Worm (Caenorhabditis elegans) whole organism, L2 larva: ENCODE measurements around the gene ZK1240.3.
A peak's percentile ranks its signal among the peaks of the same experiment; 100 is the strongest.

Experiments
- C34F6.9 ChIP-seq: fragments of 150-350 bp; optimal IDR thresholded peaks from 2 replicates; lab custom pipeline; 2014; ENCODE audit warnings: missing biosample characterization, missing genetic modification characterization
- Y55F3AM.14 ChIP-seq: fragments of 200-800 bp; sonication (Bioruptor generic); optimal IDR thresholded peaks from 2 replicates; lab custom pipeline; 2018; ENCODE audit warnings: mild to moderate bottlenecking, missing genetic modification characterization, missing compliant biosample characterization
- ZK546.5 ChIP-seq: sonication (generic microtip); optimal IDR thresholded peaks from 2 replicates; lab custom pipeline; 2017; ENCODE audit warnings: missing biosample characterization, missing genetic modification characterization
- alr-1 ChIP-seq: fragments of 150-350 bp; optimal IDR thresholded peaks from 2 replicates; lab custom pipeline; 2014; ENCODE audit warnings: missing biosample characterization, missing genetic modification characterization
- aly-2 ChIP-seq: fragments of 150-350 bp; optimal IDR thresholded peaks from 2 replicates; lab custom pipeline; 2014; ENCODE audit warnings: missing biosample characterization, missing genetic modification characterization
- ama-1 ChIP-seq: fragments of 150-350 bp; optimal IDR thresholded peaks from 2 replicates; lab custom pipeline; 2018; ENCODE audit warnings: inconsistent platforms
- blmp-1 ChIP-seq: sonication (generic microtip); optimal IDR thresholded peaks from 2 replicates; lab custom pipeline; 2017; ENCODE audit warnings: missing genetic modification characterization, mild to moderate bottlenecking, missing compliant biosample characterization, antibody characterized with exemption, moderate library complexity; ENCODE audit not compliant: insufficient read depth
- ceh-16 ChIP-seq: fragments of 150-350 bp; optimal IDR thresholded peaks from 2 replicates; lab custom pipeline; 2014; ENCODE audit warnings: missing biosample characterization, missing genetic modification characterization
- crh-2 ChIP-seq: sonication (generic microtip); optimal IDR thresholded peaks from 2 replicates; lab custom pipeline; 2017; ENCODE audit warnings: missing biosample characterization, missing genetic modification characterization
- dmd-4 ChIP-seq: sonication (generic microtip); optimal IDR thresholded peaks from 2 replicates; lab custom pipeline; 2017; ENCODE audit warnings: missing biosample characterization, missing genetic modification characterization
- elt-1 ChIP-seq: fragments of 150-350 bp; optimal IDR thresholded peaks from 2 replicates; lab custom pipeline; 2014; ENCODE audit warnings: missing biosample characterization, missing genetic modification characterization
- fos-1 ChIP-seq: fragments of 150-350 bp; optimal IDR thresholded peaks from 2 replicates; lab custom pipeline; 2014; ENCODE audit warnings: missing biosample characterization, missing genetic modification characterization
- gmeb-1 ChIP-seq: fragments of 150-350 bp; optimal IDR thresholded peaks from 2 replicates; lab custom pipeline; 2014; ENCODE audit warnings: missing biosample characterization, missing genetic modification characterization
- lin-11 ChIP-seq: fragments of 150-350 bp; sonication (generic microtip); optimal IDR thresholded peaks from 2 replicates; lab custom pipeline; 2014; ENCODE audit warnings: missing biosample characterization, missing genetic modification characterization, inconsistent platforms, mixed read lengths
- lin-13 ChIP-seq: fragments of 150-350 bp; optimal IDR thresholded peaks from 2 replicates; lab custom pipeline; 2014; ENCODE audit warnings: missing biosample characterization, missing genetic modification reagents, missing genetic modification characterization
- lin-39 ChIP-seq: fragments of 150-350 bp; optimal IDR thresholded peaks from 2 replicates; lab custom pipeline; 2014; ENCODE audit warnings: missing biosample characterization, missing genetic modification reagents, missing genetic modification characterization
- lsy-2 ChIP-seq, 2 experiments: fragments of 150-350 bp in 1 of 2; sonication (generic microtip) in 1 of 2; optimal IDR thresholded peaks; 2 replicates each; lab custom pipeline; 2014 to 2017; ENCODE audit warnings: missing biosample characterization in 2 of 2, missing genetic modification characterization in 2 of 2
- mab-5 ChIP-seq: fragments of 150-350 bp; optimal IDR thresholded peaks from 2 replicates; lab custom pipeline; 2014; ENCODE audit warnings: missing biosample characterization, missing genetic modification characterization
- mbf-1 ChIP-seq: sonication (generic microtip); optimal IDR thresholded peaks from 2 replicates; lab custom pipeline; 2017; ENCODE audit warnings: missing biosample characterization, missing genetic modification characterization
- mdl-1 ChIP-seq, 2 experiments: fragments of 150-350 bp in 1 of 2; sonication (generic microtip) in 1 of 2; optimal IDR thresholded peaks; 2 replicates each; lab custom pipeline; 2017; ENCODE audit warnings: missing biosample characterization in 2 of 2, missing genetic modification characterization in 2 of 2
- nhr-12 ChIP-seq: fragments of 150-350 bp; optimal IDR thresholded peaks from 2 replicates; lab custom pipeline; 2014; ENCODE audit warnings: missing biosample characterization, missing genetic modification characterization
- nhr-23 ChIP-seq: fragments of 150-350 bp; optimal IDR thresholded peaks from 2 replicates; lab custom pipeline; 2014; ENCODE audit warnings: missing biosample characterization, missing genetic modification reagents, missing genetic modification characterization
- nhr-237 ChIP-seq: fragments of 150-350 bp; optimal IDR thresholded peaks from 2 replicates; lab custom pipeline; 2014; ENCODE audit warnings: missing biosample characterization, missing genetic modification characterization
- nhr-25 ChIP-seq: fragments of 150-350 bp; sonication (generic microtip); optimal IDR thresholded peaks from 3 replicates; lab custom pipeline; 2014; ENCODE audit warnings: missing biosample characterization, missing genetic modification characterization
- nhr-6 ChIP-seq: fragments of 150-350 bp; optimal IDR thresholded peaks from 2 replicates; lab custom pipeline; 2014; ENCODE audit warnings: missing biosample characterization, missing genetic modification characterization
- nhr-77 ChIP-seq: fragments of 150-350 bp; optimal IDR thresholded peaks from 2 replicates; lab custom pipeline; 2014; ENCODE audit warnings: missing biosample characterization, missing genetic modification characterization
- peb-1 ChIP-seq: fragments of 150-350 bp; optimal IDR thresholded peaks from 2 replicates; lab custom pipeline; 2014; ENCODE audit warnings: missing biosample characterization, missing genetic modification characterization
- skn-1 ChIP-seq: sonication (generic microtip); optimal IDR thresholded peaks from 2 replicates; lab custom pipeline; 2017; ENCODE audit warnings: missing biosample characterization, missing genetic modification characterization
- sma-3 ChIP-seq: sonication (generic microtip); optimal IDR thresholded peaks from 2 replicates; lab custom pipeline; 2016; ENCODE audit warnings: missing genetic modification reagents, missing genetic modification characterization, missing compliant biosample characterization
- zag-1 ChIP-seq: fragments of 150-350 bp; optimal IDR thresholded peaks from 2 replicates; lab custom pipeline; 2014; ENCODE audit warnings: missing biosample characterization, missing genetic modification characterization
- ztf-1 ChIP-seq: fragments of 200-800 bp; sonication (Bioruptor generic); conservative IDR thresholded peaks from 2 replicates; pipeline ENCODE4 v1.3.6; 2022; ENCODE audit warnings: missing genetic modification characterization, missing compliant biosample characterization
- ztf-11 ChIP-seq: sonication (generic microtip); optimal IDR thresholded peaks from 2 replicates; lab custom pipeline; 2017; ENCODE audit warnings: missing biosample characterization, missing genetic modification characterization

The ZK1240.3 gene

ce11 chrII:2304575-2304974, 15.6 kb upstream of the ZK1240.3 start:
- no peak for TF ChIP-seq lin-39 (tag; lab: Kevin White, UChicago)
- TF ChIP-seq dmd-4 (tag; lab: Kevin White, UChicago), result no peak
- TF ChIP-seq zag-1 (tag; lab: Kevin White, UChicago), result no peak
- TF ChIP-seq sma-3 (GFP tag; lab: Kevin White, UChicago), result no peak
- TF ChIP-seq nhr-237, result no peak
- TF ChIP-seq nhr-6 (tag; lab: Kevin White, UChicago), result no peak
- TF ChIP-seq C34F6.9 (tag; lab: Kevin White, UChicago), result no peak
- no peak for TF ChIP-seq peb-1 (tag; lab: Kevin White, UChicago)
- no peak for TF ChIP-seq lin-11 (tag; lab: Kevin White, UChicago)
- TF ChIP-seq lin-13 (GFP tag; lab: Kevin White, UChicago), result no peak
- TF ChIP-seq elt-1, result no peak
- no peak for TF ChIP-seq ZK546.5 (tag; lab: Kevin White, UChicago)
- TF ChIP-seq alr-1, result no peak
- TF ChIP-seq, all 48 proteins: peak for 0

- TF ChIP-seq alr-1, result no peak
- TF ChIP-seq fos-1 (tag; lab: Kevin White, UChicago), result peak; percentile 62
- TF ChIP-seq nhr-77 (tag; lab: Kevin White, UChicago), result no peak
- TF ChIP-seq sma-3 (GFP tag; lab: Kevin White, UChicago), result no peak
- TF ChIP-seq ama-1 (lab: Kevin White, UChicago), result no peak
- TF ChIP-seq skn-1, result no peak
Measured at ce11 chrII:2305507-2305906, 14.6 kb upstream of the ZK1240.3 start.

ce11 chrII:2306741-2307140, 13.4 kb upstream of the ZK1240.3 start, which contains the start of gene B0281.3:
Gene B0281.3, plus strand, starts transcription at chrII:2307041.
- TF ChIP-seq Y55F3AM.14 (GFP tag; lab: Kevin White, UChicago) (no peak), blmp-1 (tag; lab: Kevin White, UChicago) (no peak), lin-11 (tag; lab: Kevin White, UChicago) (no peak), nhr-25 (tag; lab: Kevin White, UChicago) (no peak), aly-2 (no peak), lin-39 (tag; lab: Kevin White, UChicago) (no peak), nhr-77 (tag; lab: Kevin White, UChicago) (no peak), mab-5 (tag; lab: Kevin White, UChicago) (no peak), gmeb-1 (tag; lab: Kevin White, UChicago) (no peak), mbf-1 (tag; lab: Kevin White, UChicago) (no peak), lsy-2 (tag; optimal IDR thresholded peaks at IDR 0.05; lab: Kevin White, UChicago) (no peak), ztf-1 (GFP tag; lab: Robert Waterston, UW) (no peak), elt-1 (no peak), skn-1 (no peak), ceh-16 (tag; lab: Kevin White, UChicago) (no peak), mdl-1 (tag; optimal IDR thresholded peaks at IDR 0.05; lab: Kevin White, UChicago) (no peak), crh-2 (tag; lab: Kevin White, UChicago) (no peak), ama-1 (lab: Kevin White, UChicago) (no peak), peb-1 (tag; lab: Kevin White, UChicago) (no peak), nhr-12 (tag; lab: Kevin White, UChicago) (no peak)

ce11 chrII:2312747-2313146, 7.4 kb upstream of the ZK1240.3 start, which contains the start of the genes trim-21 and B0281.1:
Gene trim-21, minus strand, starts transcription at chrII:2312847.
Gene B0281.1, plus strand, starts transcription at chrII:2313067.
- TF ChIP-seq nhr-77 (tag; lab: Kevin White, UChicago), result no peak
- no peak for TF ChIP-seq nhr-23
- no peak for TF ChIP-seq mdl-1 (tag; optimal IDR thresholded peaks at IDR 0.05; lab: Kevin White, UChicago)
- TF ChIP-seq ZK546.5 (tag; lab: Kevin White, UChicago), result no peak
- TF ChIP-seq lin-39 (tag; lab: Kevin White, UChicago), result no peak
- TF ChIP-seq ztf-11 (tag; lab: Kevin White, UChicago), result no peak
- no peak for TF ChIP-seq alr-1

DNA sequence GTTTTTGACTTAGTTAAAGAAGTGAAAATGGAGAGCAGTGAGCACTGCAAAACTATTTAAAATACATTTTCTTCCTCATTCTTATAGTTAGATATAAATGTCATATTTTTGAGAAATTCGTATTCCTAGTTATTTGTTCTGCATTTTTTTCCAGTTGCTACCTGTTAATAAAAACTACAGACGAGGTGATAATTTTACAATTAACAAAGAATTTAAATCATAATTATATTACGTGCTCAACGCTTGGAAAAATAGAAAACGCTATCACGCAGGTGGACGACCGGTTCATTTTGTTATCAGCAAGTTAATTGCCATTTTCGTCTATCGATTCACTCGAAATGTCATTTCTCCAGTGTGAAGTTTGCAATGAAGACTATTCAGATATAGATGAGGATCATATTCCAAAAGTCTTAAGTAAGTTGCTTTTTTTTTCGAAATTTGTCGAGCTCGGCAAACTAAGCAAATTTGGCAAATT, 2.2 kb upstream of the ZK1240.3 start, which contains the start of the genes ZK1240.5 and ZK1240.9:
Gene ZK1240.5 (minus strand): TSS at position 51 of the 475 bp plus-strand sequence.
Gene ZK1240.9 (plus strand): TSS at position 307 of the 475 bp plus-strand sequence.
- TF ChIP-seq nhr-77 (tag; lab: Kevin White, UChicago), result no peak
- TF ChIP-seq fos-1 (tag; lab: Kevin White, UChicago), result peak; percentile 21
